Worm (Caenorhabditis elegans): ENCODE results near the gene nop-1.

Gene nop-1

ce11 chrIII:5940525-5940974 lies 18.0 kb upstream of the nop-1 start (continued):
- TF ChIP-seq efl-1 (GFP tag; optimal IDR thresholded peaks at IDR 0.05) = no peak
- TF ChIP-seq let-526 (GFP tag; IDR thresholded peaks at IDR 0.05) = peak; percentile 60; the same call in 1 of the 2 replicates
- TF ChIP-seq attf-3 (GFP tag; conservative IDR thresholded peaks at IDR 0.05) = no peak
- peak in 1 of 3 experiments; percentile 24 for TF ChIP-seq lin-35 (GFP tag; optimal IDR thresholded peaks at IDR 0.05)
- TF ChIP-seq gei-17 (GFP tag; optimal IDR thresholded peaks at IDR 0.05) = no peak
- TF ChIP-seq aptf-3 (GFP tag; IDR thresholded peaks at IDR 0.05) = no peak
- no peak for TF ChIP-seq mcd-1 (GFP tag; IDR thresholded peaks at IDR 0.05)
- no peak for TF ChIP-seq nhr-120 (GFP tag; IDR thresholded peaks at IDR 0.05)
- no peak for TF ChIP-seq let-607 (tag; optimal IDR thresholded peaks at IDR 0.05)
- no peak for TF ChIP-seq Y79H2A.3 (GFP tag; conservative IDR thresholded peaks at IDR 0.05)
- TF ChIP-seq egrh-3 (GFP tag; IDR thresholded peaks at IDR 0.05) = no peak; the same call in 1 of the 2 replicates
- TF ChIP-seq akir-1 (GFP tag; optimal IDR thresholded peaks at IDR 0.05) = no peak
- TF ChIP-seq ceh-79 (tag; optimal IDR thresholded peaks at IDR 0.05) = no peak
- peak; percentile 71 for TF ChIP-seq pbrm-1 (GFP tag; IDR thresholded peaks at IDR 0.05)
- no peak for TF ChIP-seq Y67H2A.10 (GFP tag; conservative IDR thresholded peaks at IDR 0.05)
- no peak for TF ChIP-seq snpc-1.3 (tag; optimal IDR thresholded peaks at IDR 0.05; ENCODE audit: insufficient read depth)
- peak; percentile 38; the same call in 1 of the 2 replicates for TF ChIP-seq F33H1.4 (GFP tag; IDR thresholded peaks at IDR 0.05)
- no peak for TF ChIP-seq tbx-9 (tag; optimal IDR thresholded peaks at IDR 0.05; ENCODE audit: borderline replicate concordance)
- peak; percentile 69 for TF ChIP-seq chd-7 (tag; optimal IDR thresholded peaks at IDR 0.05)
- no peak for TF ChIP-seq pha-4 (tag; optimal IDR thresholded peaks at IDR 0.05)
- peak; percentile 37; the same call in 1 of the 2 replicates for TF ChIP-seq B0336.3 (GFP tag; IDR thresholded peaks at IDR 0.05)
- TF ChIP-seq egl-44 (GFP tag; IDR thresholded peaks at IDR 0.05) = peak; percentile 57; the same call in 1 of the 2 replicates
- TF ChIP-seq hmg-20 (GFP tag; IDR thresholded peaks at IDR 0.05) = no peak
- peak; percentile 72 for TF ChIP-seq ceh-27 (GFP tag; optimal IDR thresholded peaks at IDR 0.05)
- no peak for TF ChIP-seq mes-4 (tag; optimal IDR thresholded peaks at IDR 0.05)
- TF ChIP-seq repo-1 (tag; optimal IDR thresholded peaks at IDR 0.05) = no peak
- TF ChIP-seq lin-40 (tag; optimal IDR thresholded peaks at IDR 0.05) = peak; percentile 45
- peak; percentile 9 for TF ChIP-seq tbp1 (GFP tag; optimal IDR thresholded peaks at IDR 0.05)
- peak; percentile 22; the same call in 1 of the 2 replicates for TF ChIP-seq ceh-40 (GFP tag; IDR thresholded peaks at IDR 0.05)
- TF ChIP-seq ets-4 (GFP tag; optimal IDR thresholded peaks at IDR 0.05) = peak; percentile 83
- no peak for TF ChIP-seq hlh-26 (GFP tag; conservative IDR thresholded peaks at IDR 0.05)
- TF ChIP-seq somi-1 (GFP tag; optimal IDR thresholded peaks at IDR 0.05) = peak; percentile 41
- no peak for TF ChIP-seq sea-2 (GFP tag; IDR thresholded peaks at IDR 0.05)
- peak; percentile 22; the same call in 1 of the 2 replicates for TF ChIP-seq cebp-2 (GFP tag; IDR thresholded peaks at IDR 0.05)
- TF ChIP-seq snpc-1.1 (tag; optimal IDR thresholded peaks at IDR 0.05; ENCODE audit: insufficient read depth) = no peak
- no peak for TF ChIP-seq xnd-1 (tag; optimal IDR thresholded peaks at IDR 0.05)
- TF ChIP-seq him-1 (tag; optimal IDR thresholded peaks at IDR 0.05) = no peak
- no peak for TF ChIP-seq F23B12.7 (tag; optimal IDR thresholded peaks at IDR 0.05; ENCODE audit: insufficient read depth)
- peak; percentile 59 for TF ChIP-seq die-1 (tag; optimal IDR thresholded peaks at IDR 0.05)
- TF ChIP-seq ceh-100 (GFP tag; IDR thresholded peaks at IDR 0.05) = no peak
- TF ChIP-seq lin-54 (GFP tag; optimal IDR thresholded peaks at IDR 0.05) = peak; percentile 20
- TF ChIP-seq madf-10 (tag; optimal IDR thresholded peaks at IDR 0.05) = peak; percentile 44
- no peak for TF ChIP-seq D2030.7 (GFP tag; IDR thresholded peaks at IDR 0.05)
- TF ChIP-seq ztf-6 (GFP tag; IDR thresholded peaks at IDR 0.05) = no peak
- TF ChIP-seq F22D6.2 (tag; optimal IDR thresholded peaks at IDR 0.05) = no peak
- no peak for TF ChIP-seq B0019.2 (GFP tag; conservative IDR thresholded peaks at IDR 0.05)
- no peak for TF ChIP-seq F49E8.2 (tag; optimal IDR thresholded peaks at IDR 0.05; ENCODE audit: insufficient read depth)
- TF ChIP-seq C17E4.6 (GFP tag; IDR thresholded peaks at IDR 0.05) = no peak

Measured in whole organism, young adult.